Fruit fly (Drosophila melanogaster): ENCODE measurements around the gene CG32683.
A peak's percentile ranks its signal among the peaks of the same experiment; 100 is the strongest.

Gene CG32683

DNA sequence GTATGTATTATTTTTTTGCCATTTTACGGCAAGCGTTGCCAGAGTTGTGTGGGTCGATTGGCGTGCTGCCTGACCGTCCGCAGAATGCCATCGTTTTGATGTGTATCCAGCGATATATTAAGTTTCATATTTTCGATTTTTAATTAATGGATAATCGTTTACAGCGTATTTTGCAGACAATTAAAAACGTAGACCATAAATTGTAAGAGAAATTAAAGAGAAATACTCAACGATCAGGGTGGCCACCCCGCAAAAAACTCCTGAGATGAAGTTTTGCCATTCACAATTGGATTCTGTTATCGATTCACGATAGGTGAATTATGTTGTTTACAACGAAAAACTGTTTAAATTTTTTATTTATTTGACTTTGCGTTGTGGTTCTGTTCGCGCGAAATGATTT lies 19.9 kb upstream of the CG32683 start, which contains the start of gene nocte (continued):
- peak; percentile 55 for TF ChIP-seq CG13287 (GFP tag; IDR thresholded peaks at IDR 0.05; ENCODE audit: partially characterized antibody)
- TF ChIP-seq cas (GFP tag; IDR thresholded peaks at IDR 0.05) = no peak
- no peak for TF ChIP-seq danr (GFP tag; IDR thresholded peaks at IDR 0.05)
- no peak for TF ChIP-seq NFAT (GFP tag; IDR thresholded peaks at IDR 0.05)
- TF ChIP-seq Hr78 (GFP tag; optimal IDR thresholded peaks at IDR 0.05) = no peak
- TF ChIP-seq CG17328 (GFP tag; IDR thresholded peaks at IDR 0.05) = no peak
- TF ChIP-seq CG17829 (tag; optimal IDR thresholded peaks at IDR 0.05) = peak; percentile 30
- peak; percentile 24 for TF ChIP-seq ind (GFP tag; optimal IDR thresholded peaks at IDR 0.05)
- no peak for TF ChIP-seq Sox100B (GFP tag; optimal IDR thresholded peaks at IDR 0.05)
- TF ChIP-seq B-H1 (GFP tag; IDR thresholded peaks at IDR 0.05) = no peak
- peak; percentile 57 for TF ChIP-seq Bgb (GFP tag; IDR thresholded peaks at IDR 0.05; ENCODE audit: partially characterized antibody)
- no peak for TF ChIP-seq dati (GFP tag; IDR thresholded peaks at IDR 0.05)
- no peak for TF ChIP-seq nom (GFP tag; optimal IDR thresholded peaks at IDR 0.05)
- peak; percentile 48; the same call in 2 of the 3 replicates for TF ChIP-seq vnd (GFP tag; IDR thresholded peaks at IDR 0.05; ENCODE audit: partially characterized antibody)
- no peak for TF ChIP-seq CG13296 (GFP tag; optimal IDR thresholded peaks at IDR 0.05)
- TF ChIP-seq CG2120 (GFP tag; optimal IDR thresholded peaks at IDR 0.05) = peak; percentile 16
- no peak for TF ChIP-seq Pdp1 (GFP tag; optimal IDR thresholded peaks at IDR 0.05)
- no peak for TF ChIP-seq CG13894 (tag; optimal IDR thresholded peaks at IDR 0.05)
- TF ChIP-seq slp2 (GFP tag; optimal IDR thresholded peaks at IDR 0.05) = no peak
- TF ChIP-seq Mes4 (GFP tag; optimal IDR thresholded peaks at IDR 0.05) = no peak
- TF ChIP-seq CG30020 (tag; optimal IDR thresholded peaks at IDR 0.05) = peak; percentile 20
- peak; percentile 23 for TF ChIP-seq Antp (GFP tag; optimal IDR thresholded peaks at IDR 0.05)
- TF ChIP-seq CG12236 (GFP tag; optimal IDR thresholded peaks at IDR 0.05) = no peak
- TF ChIP-seq CG2129 (GFP tag; IDR thresholded peaks at IDR 0.05; ENCODE audit: partially characterized antibody) = 0 out of 2 replicates have a peak, but pooled peaks have one; percentile 20
- TF ChIP-seq CG7357 (GFP tag; IDR thresholded peaks at IDR 0.05) = no peak
- no peak for TF ChIP-seq CG6854 (GFP tag; optimal IDR thresholded peaks at IDR 0.05)
- TF ChIP-seq Doc2 (GFP tag; IDR thresholded peaks at IDR 0.05) = no peak
- no peak for TF ChIP-seq eve (GFP tag; optimal IDR thresholded peaks at IDR 0.05)
- TF ChIP-seq CG11247 (GFP tag; IDR thresholded peaks at IDR 0.05) = no peak
- TF ChIP-seq CG18476 (GFP tag; optimal IDR thresholded peaks at IDR 0.05) = no peak
- no peak for TF ChIP-seq CG5180 (GFP tag; optimal IDR thresholded peaks at IDR 0.05)

DNA sequence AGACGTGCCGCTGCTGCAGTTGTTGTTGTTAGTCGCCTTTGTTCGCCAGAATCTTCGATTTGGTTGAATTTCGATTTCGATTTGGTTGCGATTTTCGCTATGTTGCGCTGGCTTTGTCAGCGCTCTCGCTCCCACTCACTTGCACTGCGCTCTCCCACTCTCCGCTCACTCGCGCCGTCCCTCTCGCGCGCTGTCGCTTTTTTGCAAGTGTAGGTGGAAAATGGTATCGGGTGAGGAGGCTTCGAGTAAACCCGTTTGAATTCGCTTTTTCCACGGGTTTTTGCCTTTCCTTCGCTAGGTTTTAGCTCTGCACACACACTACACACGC lies 19.5 kb upstream of the CG32683 start:
- peak; percentile 77 for TF ChIP-seq CG8478 (optimal IDR thresholded peaks at IDR 0.05)
- TF ChIP-seq CG1832 (GFP tag; optimal IDR thresholded peaks at IDR 0.05) = peak; percentile 91
- no peak for TF ChIP-seq pum (GFP tag; optimal IDR thresholded peaks at IDR 0.05)
- no peak for TF ChIP-seq CG18011 (GFP tag; optimal IDR thresholded peaks at IDR 0.05)
- TF ChIP-seq sqz (GFP tag; optimal IDR thresholded peaks at IDR 0.05) = peak; percentile 29
- no peak for TF ChIP-seq CG7745 (tag; optimal IDR thresholded peaks at IDR 0.05)
- TF ChIP-seq ERR (GFP tag; optimal IDR thresholded peaks at IDR 0.05) = no peak
- TF ChIP-seq CG4360 (GFP tag; IDR thresholded peaks at IDR 0.05) = peak; percentile 11; the same call in 1 of the 2 replicates
- no peak for TF ChIP-seq jumu (GFP tag; optimal IDR thresholded peaks at IDR 0.05)
- TF ChIP-seq CG2202 (tag; optimal IDR thresholded peaks at IDR 0.05) = no peak
- TF ChIP-seq CG17186 (GFP tag; optimal IDR thresholded peaks at IDR 0.05) = no peak
- TF ChIP-seq Sox100B (GFP tag; optimal IDR thresholded peaks at IDR 0.05) = no peak
- peak; percentile 73 for TF ChIP-seq CG15479 (GFP tag; optimal IDR thresholded peaks at IDR 0.05)
- TF ChIP-seq CG9876 (GFP tag; optimal IDR thresholded peaks at IDR 0.05) = no peak
- peak in 1 of 2 experiments; percentile 63 for TF ChIP-seq Trl (optimal IDR thresholded peaks at IDR 0.05)
- TF ChIP-seq Trl (GFP tag; optimal IDR thresholded peaks at IDR 0.05) = no peak
- TF ChIP-seq CG10321 (GFP tag; IDR thresholded peaks at IDR 0.05) = peak; percentile 84
- no peak for TF ChIP-seq vvl (GFP tag; IDR thresholded peaks at IDR 0.05)
- no peak for TF ChIP-seq grn (GFP tag; optimal IDR thresholded peaks at IDR 0.05)
- TF ChIP-seq Bgb (GFP tag; IDR thresholded peaks at IDR 0.05; ENCODE audit: partially characterized antibody) = no peak
- no peak for TF ChIP-seq az2 (GFP tag; optimal IDR thresholded peaks at IDR 0.05)
- TF ChIP-seq CG2875 (GFP tag; optimal IDR thresholded peaks at IDR 0.05) = no peak
- no peak for TF ChIP-seq nerfin-1 (tag; optimal IDR thresholded peaks at IDR 0.05)
- no peak for TF ChIP-seq CG14014 (GFP tag; IDR thresholded peaks at IDR 0.05)

Measured in whole organism, embryonic.